Worm (Caenorhabditis elegans) whole organism, L1 larva: ENCODE measurements around the gene sas-4.

Source experiments
- aly-2 ChIP-seq: fragments of 150-350 bp; optimal IDR thresholded peaks from 2 replicates; lab custom pipeline; 2014; ENCODE audit warnings: missing biosample characterization, missing genetic modification characterization
- ces-1 ChIP-seq: fragments of 150-350 bp; optimal IDR thresholded peaks from 2 replicates; lab custom pipeline; 2014; ENCODE audit warnings: missing biosample characterization, missing genetic modification reagents, missing genetic modification characterization
- egl-27 ChIP-seq, 2 experiments: fragments of 150-350 bp in 1 of 2; sonication (generic microtip); optimal IDR thresholded peaks; 3 replicates each; lab custom pipeline; 2017 to 2018; ENCODE audit warnings: missing biosample characterization in 2 of 2, missing genetic modification characterization in 2 of 2, missing genetic modification reagents in 2 of 2
- elt-2 ChIP-seq: sonication (generic microtip); optimal IDR thresholded peaks from 2 replicates; lab custom pipeline; 2016; ENCODE audit warnings: missing genetic modification characterization, mild to moderate bottlenecking, inconsistent platforms, missing compliant biosample characterization, missing genetic modification reagents
- fkh-4 ChIP-seq: sonication (generic microtip); optimal IDR thresholded peaks from 2 replicates; lab custom pipeline; 2016; ENCODE audit warnings: missing compliant biosample characterization, missing genetic modification characterization, borderline replicate concordance
- fos-1 ChIP-seq: fragments of 150-350 bp; optimal IDR thresholded peaks from 2 replicates; lab custom pipeline; 2014; ENCODE audit warnings: missing biosample characterization, missing genetic modification characterization
- hlh-17 ChIP-seq: fragments of 200-800 bp; sonication (Bioruptor generic); optimal IDR thresholded peaks from 2 replicates; lab custom pipeline; 2018; ENCODE audit warnings: missing genetic modification characterization, mild to moderate bottlenecking, missing compliant biosample characterization, moderate library complexity, borderline replicate concordance
- lin-14 ChIP-seq: fragments of 200-800 bp; sonication (Bioruptor generic); optimal IDR thresholded peaks from 2 replicates; lab custom pipeline; 2018; ENCODE audit warnings: mild to moderate bottlenecking, missing genetic modification characterization, moderate library complexity, missing compliant biosample characterization
- lin-39 ChIP-seq: fragments of 150-350 bp; optimal IDR thresholded peaks from 2 replicates; lab custom pipeline; 2014; ENCODE audit warnings: missing biosample characterization, missing genetic modification reagents, missing genetic modification characterization
- mep-1 ChIP-seq: fragments of 150-350 bp; optimal IDR thresholded peaks from 2 replicates; lab custom pipeline; 2014; ENCODE audit warnings: missing biosample characterization, missing genetic modification characterization
- nhr-71 ChIP-seq: sonication (generic microtip); optimal IDR thresholded peaks from 2 replicates; lab custom pipeline; 2016; ENCODE audit warnings: mild to moderate bottlenecking, missing genetic modification characterization, moderate library complexity, missing compliant biosample characterization
- nhr-76 ChIP-seq: sonication (generic microtip); optimal IDR thresholded peaks from 2 replicates; lab custom pipeline; 2017; ENCODE audit warnings: missing biosample characterization, missing genetic modification characterization
- nhr-90 ChIP-seq: sonication (generic microtip); optimal IDR thresholded peaks from 2 replicates; lab custom pipeline; 2016; ENCODE audit warnings: mild to moderate bottlenecking, missing genetic modification characterization, missing compliant biosample characterization; ENCODE audit not compliant: poor library complexity
- zag-1 ChIP-seq: fragments of 150-350 bp; optimal IDR thresholded peaks from 2 replicates; lab custom pipeline; 2014; ENCODE audit warnings: missing biosample characterization, missing genetic modification characterization

DNA sequence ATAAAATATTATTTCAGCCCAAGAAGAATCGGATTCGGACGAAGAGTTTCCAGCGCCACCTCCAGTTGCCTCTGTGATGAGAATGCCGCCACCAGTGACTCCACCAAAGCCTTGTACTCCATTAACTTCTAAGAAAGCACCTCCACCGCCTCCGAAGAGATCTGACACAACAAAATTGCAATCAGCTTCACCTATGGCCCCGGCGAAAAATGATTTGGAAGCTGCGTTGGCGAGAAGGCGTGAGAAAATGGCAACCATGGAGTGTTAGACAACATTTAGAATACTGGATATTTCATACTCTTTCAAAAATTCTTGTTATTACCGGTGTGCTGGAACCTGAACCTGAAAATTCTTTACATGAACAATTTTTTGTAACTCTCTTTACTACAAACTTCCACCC lies 13.1 kb downstream of the sas-4 start:
- no peak for TF ChIP-seq hlh-17 (GFP tag; lab: Kevin White, UChicago)
- TF ChIP-seq mep-1 (tag; lab: Kevin White, UChicago), result no peak
- no peak for TF ChIP-seq lin-14 (GFP tag; lab: Kevin White, UChicago)
- no peak for TF ChIP-seq zag-1 (tag; lab: Kevin White, UChicago)
- TF ChIP-seq lin-39 (tag; lab: Kevin White, UChicago), result no peak
- TF ChIP-seq egl-27 (tag; optimal IDR thresholded peaks at IDR 0.05; lab: Kevin White, UChicago), result no peak
- TF ChIP-seq aly-2 (tag; lab: Kevin White, UChicago), result no peak
- no peak for TF ChIP-seq nhr-90 (tag; lab: Kevin White, UChicago)
- TF ChIP-seq nhr-76 (tag; lab: Kevin White, UChicago), result no peak
- no peak for TF ChIP-seq fos-1
- no peak for TF ChIP-seq ces-1 (GFP tag; lab: Kevin White, UChicago)
- TF ChIP-seq elt-2 (tag; lab: Kevin White, UChicago), result no peak
- TF ChIP-seq nhr-71, result no peak
- no peak for TF ChIP-seq fkh-4
